Fruit fly (Drosophila melanogaster): Measurements from ENCODE around the gene RpS6.
A peak's percentile ranks its signal among the peaks of the same experiment; 100 is the strongest.

The RpS6 gene

dm6 chrX:7933210-7933915 lies 32.2 kb upstream of the RpS6 start, which contains the start of the genes Dhdds and RpS14a:
Gene Dhdds (minus strand): TSS chrX:7933351.
Gene RpS14a (plus strand): TSS chrX:7933742.
- TF ChIP-seq CG34224 (GFP tag; IDR thresholded peaks at IDR 0.05; ENCODE audit: partially characterized antibody) (peak; percentile 67; the same call in 2 of the 3 replicates), Mad (GFP tag; optimal IDR thresholded peaks at IDR 0.05) (peak; percentile 5), Sox100B (GFP tag; optimal IDR thresholded peaks at IDR 0.05) (peak; percentile 81), Lim3 (GFP tag; IDR thresholded peaks at IDR 0.05) (no peak), CG11723 (GFP tag; optimal IDR thresholded peaks at IDR 0.05) (peak; percentile 55), CG7357 (GFP tag; IDR thresholded peaks at IDR 0.05) (no peak), chn (GFP tag; optimal IDR thresholded peaks at IDR 0.05) (no peak), wek (GFP tag; optimal IDR thresholded peaks at IDR 0.05) (peak; percentile 17), Mrtf (GFP tag; IDR thresholded peaks at IDR 0.05) (no peak), Doc3 (GFP tag; IDR thresholded peaks at IDR 0.05; ENCODE audit: partially characterized antibody) (peak; percentile 69; the same call in 2 of the 3 replicates), CTCF (GFP tag; optimal IDR thresholded peaks at IDR 0.05) (peak; percentile 37), fd3F (GFP tag; optimal IDR thresholded peaks at IDR 0.05) (peak; percentile 16), CG14710 (tag; optimal IDR thresholded peaks at IDR 0.05) (peak; percentile 90), CG17912 (GFP tag; optimal IDR thresholded peaks at IDR 0.05) (peak; percentile 19), Hey (tag; optimal IDR thresholded peaks at IDR 0.05) (no peak), CG17328 (GFP tag; IDR thresholded peaks at IDR 0.05) (peak; percentile 61), hb (GFP tag; IDR thresholded peaks at IDR 0.05; ENCODE audit: partially characterized antibody) (peak; percentile 75; the same call in 2 of the 3 replicates), CG18764 (GFP tag; optimal IDR thresholded peaks at IDR 0.05) (peak; percentile 25), maf-S (GFP tag; optimal IDR thresholded peaks at IDR 0.05) (peak; percentile 18), CG15601 (tag; optimal IDR thresholded peaks at IDR 0.05) (peak; percentile 74), Dfd (GFP tag; optimal IDR thresholded peaks at IDR 0.05) (no peak), org-1 (GFP tag; optimal IDR thresholded peaks at IDR 0.05) (peak; percentile 54), CG8478 (optimal IDR thresholded peaks at IDR 0.05) (peak; percentile 86), CG6272 (GFP tag; IDR thresholded peaks at IDR 0.05) (0 out of 2 replicates have a peak, but pooled peaks have one; percentile 13), CG2889 (GFP tag; IDR thresholded peaks at IDR 0.05) (no peak), CkIIα-i1 (GFP tag; IDR thresholded peaks at IDR 0.05) (no peak), CG33557 (GFP tag; optimal IDR thresholded peaks at IDR 0.05) (peak; percentile 63), tll (GFP tag; optimal IDR thresholded peaks at IDR 0.05) (peak; percentile 19 to 85), Atf-2 (GFP tag; optimal IDR thresholded peaks at IDR 0.05) (peak; percentile 17), CG10565 (GFP tag; optimal IDR thresholded peaks at IDR 0.05) (no peak), bsh (GFP tag; optimal IDR thresholded peaks at IDR 0.05) (peak in 1 of 2 experiments; percentile 25), pb (GFP tag; optimal IDR thresholded peaks at IDR 0.05) (peak; percentile 31), odd (GFP tag; optimal IDR thresholded peaks at IDR 0.05) (peak; percentile 54), CG6791 (GFP tag; IDR thresholded peaks at IDR 0.05; ENCODE audit: partially characterized antibody) (peak; percentile 71; the same call in 2 of the 3 replicates), HLHmδ (GFP tag; optimal IDR thresholded peaks at IDR 0.05) (peak; percentile 77), slou (GFP tag; optimal IDR thresholded peaks at IDR 0.05) (peak; percentile 51), CG18599 (GFP tag; optimal IDR thresholded peaks at IDR 0.05) (peak; percentile 67), Xbp1 (GFP tag; optimal IDR thresholded peaks at IDR 0.05) (peak; percentile 47), CG7786 (GFP tag; optimal IDR thresholded peaks at IDR 0.05) (peak; percentile 25), CG34376 (GFP tag; optimal IDR thresholded peaks at IDR 0.05) (peak; percentile 82), ewg (GFP tag; optimal IDR thresholded peaks at IDR 0.05) (peak; percentile 44), Oaz (GFP tag; IDR thresholded peaks at IDR 0.05) (no peak), Nf-YA (GFP tag; IDR thresholded peaks at IDR 0.05) (0 out of 2 replicates have a peak, but pooled peaks have one; percentile 17), otp (GFP tag; IDR thresholded peaks at IDR 0.05) (peak; percentile 39; the same call in 1 of the 3 replicates), chif (GFP tag; optimal IDR thresholded peaks at IDR 0.05) (peak; percentile 12 to 59), CG16863 (GFP tag; optimal IDR thresholded peaks at IDR 0.05) (peak; percentile 5), phol (tag; optimal IDR thresholded peaks at IDR 0.05) (peak; percentile 80), cg (GFP tag; optimal IDR thresholded peaks at IDR 0.05) (no peak), Chrac-16 (GFP tag; optimal IDR thresholded peaks at IDR 0.05) (peak; percentile 10)

All from whole organism, embryonic.